Fruit fly (Drosophila melanogaster) whole organism, adult: ENCODE measurements around the gene P5cr-2.

Experiments
- CG11617 ChIP-seq: fragments of 200-800 bp; sonication (Bioruptor generic); optimal IDR thresholded peaks from 2 replicates; lab custom pipeline; 2017; ENCODE audit warnings: mild to moderate bottlenecking, missing biosample characterization, missing genetic modification reagents, missing genetic modification characterization
- CG12768 ChIP-seq: fragments of 200-800 bp; sonication (Bioruptor generic); optimal IDR thresholded peaks from 2 replicates; lab custom pipeline; 2017; ENCODE audit warnings: missing biosample characterization, missing genetic modification characterization, mild to moderate bottlenecking, moderate library complexity, missing genetic modification reagents
- CG14711 ChIP-seq: fragments of 200-800 bp; sonication (Bioruptor generic); optimal IDR thresholded peaks from 2 replicates; lab custom pipeline; 2018; ENCODE audit warnings: missing biosample characterization, mild to moderate bottlenecking, missing genetic modification characterization, moderate library complexity
- CG33017 ChIP-seq: fragments of 200-800 bp; sonication (Bioruptor generic); optimal IDR thresholded peaks from 2 replicates; lab custom pipeline; 2018; ENCODE audit warnings: missing biosample characterization, mild to moderate bottlenecking, missing genetic modification characterization, moderate library complexity
- CG7045 ChIP-seq: fragments of 200-800 bp; sonication (Bioruptor generic); optimal IDR thresholded peaks from 2 replicates; lab custom pipeline; 2017; ENCODE audit warnings: missing biosample characterization, mild to moderate bottlenecking, missing genetic modification characterization
- CG7101 ChIP-seq: fragments of 200-800 bp; sonication (Bioruptor generic); optimal IDR thresholded peaks from 2 replicates; lab custom pipeline; 2018; ENCODE audit warnings: missing biosample characterization, mild to moderate bottlenecking, missing genetic modification characterization, moderate library complexity
- Clk ChIP-seq: fragments of 200-800 bp; sonication (Bioruptor generic); optimal IDR thresholded peaks from 2 replicates; lab custom pipeline; 2017; ENCODE audit warnings: missing biosample characterization, missing genetic modification characterization
- bab1 ChIP-seq: fragments of 200-800 bp; sonication (Bioruptor generic); optimal IDR thresholded peaks from 3 replicates; lab custom pipeline; 2019; ENCODE audit warnings: missing biosample characterization, mild to moderate bottlenecking, missing genetic modification characterization, moderate library complexity
- kay ChIP-seq: fragments of 200-800 bp; sonication (Bioruptor generic); peaks from one replicate; lab custom pipeline; 2016; ENCODE audit warnings: missing biosample characterization, missing genetic modification characterization, borderline replicate concordance
- pad ChIP-seq: fragments of 200-800 bp; sonication (Bioruptor generic); optimal IDR thresholded peaks from 3 replicates; lab custom pipeline; 2017; ENCODE audit warnings: missing biosample characterization, missing genetic modification characterization, mild to moderate bottlenecking, moderate library complexity, missing genetic modification reagents
- tj ChIP-seq: fragments of 200-800 bp; sonication (Bioruptor generic); optimal IDR thresholded peaks from 3 replicates; lab custom pipeline; 2017; ENCODE audit warnings: missing biosample characterization, mild to moderate bottlenecking, missing genetic modification characterization, moderate library complexity

- TF ChIP-seq Clk (GFP tag; lab: Kevin White, UChicago) (no peak), bab1 (GFP tag; lab: Kevin White, UChicago) (peak; percentile 40), CG7101 (no peak), CG11617 (GFP tag; lab: Kevin White, UChicago) (no peak), tj (GFP tag; lab: Kevin White, UChicago) (no peak), CG12768 (peak; percentile 46), kay (GFP tag; lab: Kevin White, UChicago) (no peak), CG7045 (no peak), CG14711 (tag; lab: Kevin White, UChicago) (no peak), pad (peak; percentile 3), CG33017 (tag; lab: Kevin White, UChicago) (no peak)
These were observed at the start of gene P5cr-2, which contains the start of gene CG5823 for dm6 chr3R:17534325-17535105.
